Worm (Caenorhabditis elegans) whole organism, L1 larva: Measurements from ENCODE around the gene C31E10.5.

ENCODE experiments used
- C34B4.2 ChIP-seq: sonication (generic microtip); optimal IDR thresholded peaks from 2 replicates; lab custom pipeline; 2017; ENCODE audit warnings: mild to moderate bottlenecking, missing genetic modification characterization, missing compliant biosample characterization
- Y116A8C.19 ChIP-seq: sonication (generic microtip); optimal IDR thresholded peaks from 2 replicates; lab custom pipeline; 2016; ENCODE audit warnings: missing compliant biosample characterization, missing genetic modification characterization, borderline replicate concordance
- aly-2 ChIP-seq: fragments of 150-350 bp; optimal IDR thresholded peaks from 2 replicates; lab custom pipeline; 2014; ENCODE audit warnings: missing biosample characterization, missing genetic modification characterization
- blmp-1 ChIP-seq: fragments of 150-350 bp; optimal IDR thresholded peaks from 2 replicates; lab custom pipeline; 2014; ENCODE audit warnings: missing biosample characterization, missing genetic modification characterization
- ceh-63 ChIP-seq: fragments of 200-800 bp; sonication (Bioruptor generic); optimal IDR thresholded peaks from 2 replicates; lab custom pipeline; 2018; ENCODE audit warnings: mild to moderate bottlenecking, missing genetic modification characterization, missing compliant biosample characterization
- ceh-82 ChIP-seq, 3 experiments: fragments of 150-350 bp in 1 of 3; sonication (generic microtip) in 2 of 3; optimal IDR thresholded peaks; 2 replicates each; lab custom pipeline; 2014 to 2017; ENCODE audit warnings: missing biosample characterization in 3 of 3, missing genetic modification characterization in 3 of 3
- ceh-90 ChIP-seq: sonication (generic microtip); optimal IDR thresholded peaks from 2 replicates; lab custom pipeline; 2016; ENCODE audit warnings: missing genetic modification characterization, missing compliant biosample characterization
- dsc-1 ChIP-seq: sonication (generic microtip); optimal IDR thresholded peaks from 2 replicates; lab custom pipeline; 2016; ENCODE audit warnings: mild to moderate bottlenecking, missing genetic modification characterization, missing compliant biosample characterization
- efl-1 ChIP-seq, 4 experiments: fragments of 150-350 bp; optimal IDR thresholded peaks in 3 of 4; peaks in 1 of 4; 1 replicate in 1 of 4; 2 replicates in 3 of 4; lab custom pipeline; 2014; ENCODE audit warnings: missing biosample characterization in 2 of 4, missing genetic modification characterization in 2 of 4, missing genetic modification reagents in 2 of 4
- egl-13 ChIP-seq: sonication (generic microtip); optimal IDR thresholded peaks from 2 replicates; lab custom pipeline; 2016; ENCODE audit warnings: missing genotype, missing genetic modification reagents, missing genetic modification characterization, missing compliant biosample characterization
- elt-2 ChIP-seq: sonication (generic microtip); optimal IDR thresholded peaks from 2 replicates; lab custom pipeline; 2016; ENCODE audit warnings: missing genetic modification characterization, mild to moderate bottlenecking, inconsistent platforms, missing compliant biosample characterization, missing genetic modification reagents
- fkh-10 ChIP-seq: sonication (generic microtip); optimal IDR thresholded peaks from 2 replicates; lab custom pipeline; 2017; ENCODE audit warnings: missing biosample characterization, missing genetic modification reagents, missing genetic modification characterization
- fkh-4 ChIP-seq: sonication (generic microtip); optimal IDR thresholded peaks from 2 replicates; lab custom pipeline; 2016; ENCODE audit warnings: missing compliant biosample characterization, missing genetic modification characterization, borderline replicate concordance
- grh-1 ChIP-seq: fragments of 200-800 bp; sonication (Bioruptor generic); IDR thresholded peaks from 2 replicates; pipeline ENCODE4 v1.3.6; 2022; ENCODE audit warnings: missing genetic modification reagents, missing genetic modification characterization, missing compliant biosample characterization
- hlh-17 ChIP-seq: fragments of 200-800 bp; sonication (Bioruptor generic); optimal IDR thresholded peaks from 2 replicates; lab custom pipeline; 2018; ENCODE audit warnings: missing genetic modification characterization, mild to moderate bottlenecking, missing compliant biosample characterization, moderate library complexity, borderline replicate concordance
- hpl-2 ChIP-seq: fragments of 150-350 bp; optimal IDR thresholded peaks from 2 replicates; lab custom pipeline; 2014; ENCODE audit warnings: missing biosample characterization, missing genetic modification reagents, missing genetic modification characterization
- irx-1 ChIP-seq: sonication (generic microtip); optimal IDR thresholded peaks from 2 replicates; lab custom pipeline; 2016; ENCODE audit warnings: missing genetic modification characterization, missing compliant biosample characterization
- isw-1 ChIP-seq: fragments of 200-800 bp; sonication (Bioruptor generic); IDR thresholded peaks from 2 replicates; pipeline ENCODE4 v1.3.6; 2022; ENCODE audit warnings: missing genetic modification characterization, missing compliant biosample characterization
- lin-14 ChIP-seq: fragments of 200-800 bp; sonication (Bioruptor generic); optimal IDR thresholded peaks from 2 replicates; lab custom pipeline; 2018; ENCODE audit warnings: mild to moderate bottlenecking, missing genetic modification characterization, moderate library complexity, missing compliant biosample characterization
- lin-15B ChIP-seq: fragments of 150-350 bp; sonication (generic microtip); optimal IDR thresholded peaks from 3 replicates; lab custom pipeline; 2014; ENCODE audit warnings: missing biosample characterization, missing genetic modification characterization
- lin-35 ChIP-seq, 2 experiments: fragments of 150-350 bp; optimal IDR thresholded peaks; 2 replicates each; lab custom pipeline; 2014; ENCODE audit warnings: missing biosample characterization in 2 of 2, missing genetic modification characterization in 2 of 2, missing genetic modification reagents in 2 of 2
- lin-39 ChIP-seq: fragments of 150-350 bp; optimal IDR thresholded peaks from 2 replicates; lab custom pipeline; 2014; ENCODE audit warnings: missing biosample characterization, missing genetic modification reagents, missing genetic modification characterization
- lsy-2 ChIP-seq, 2 experiments: fragments of 150-350 bp; optimal IDR thresholded peaks; 2 replicates each; lab custom pipeline; 2014; ENCODE audit warnings: missing biosample characterization in 2 of 2, missing genetic modification characterization in 2 of 2
- mab-9 ChIP-seq: fragments of 200-800 bp; sonication (Bioruptor generic); IDR thresholded peaks from 2 replicates; pipeline ENCODE4 v1.3.6; 2022; ENCODE audit warnings: missing genetic modification reagents, missing genetic modification characterization, missing compliant biosample characterization
- mdl-1 ChIP-seq, 2 experiments: fragments of 150-350 bp; optimal IDR thresholded peaks; 2 replicates each; lab custom pipeline; 2014 to 2017; ENCODE audit warnings: missing biosample characterization in 2 of 2, missing genetic modification characterization in 2 of 2, inconsistent platforms in 1 of 2
- mef-2 ChIP-seq: fragments of 150-350 bp; optimal IDR thresholded peaks from 2 replicates; lab custom pipeline; 2014; ENCODE audit warnings: missing biosample characterization, missing genetic modification characterization
- mep-1 ChIP-seq: fragments of 150-350 bp; optimal IDR thresholded peaks from 2 replicates; lab custom pipeline; 2014; ENCODE audit warnings: missing biosample characterization, missing genetic modification characterization
- nhr-19 ChIP-seq: fragments of 200-800 bp; sonication (Bioruptor generic); conservative IDR thresholded peaks from 2 replicates; pipeline ENCODE4 v1.3.6; 2022; ENCODE audit warnings: missing genetic modification characterization, missing compliant biosample characterization
- nhr-20 ChIP-seq: sonication (generic microtip); optimal IDR thresholded peaks from 2 replicates; lab custom pipeline; 2016; ENCODE audit warnings: mild to moderate bottlenecking, missing genetic modification characterization, missing compliant biosample characterization
- nhr-47 ChIP-seq: sonication (generic microtip); optimal IDR thresholded peaks from 2 replicates; lab custom pipeline; 2016; ENCODE audit warnings: mild to moderate bottlenecking, missing genetic modification characterization, moderate library complexity, missing compliant biosample characterization
- nhr-84 ChIP-seq: sonication (generic microtip); optimal IDR thresholded peaks from 2 replicates; lab custom pipeline; 2017; ENCODE audit warnings: missing biosample characterization, missing genetic modification characterization
- rnt-1 ChIP-seq: sonication (generic microtip); optimal IDR thresholded peaks from 2 replicates; lab custom pipeline; 2016; ENCODE audit warnings: mild to moderate bottlenecking, missing genetic modification characterization, moderate library complexity, missing compliant biosample characterization
- snpc-4 ChIP-seq: fragments of 150-350 bp; optimal IDR thresholded peaks from 2 replicates; lab custom pipeline; 2014; ENCODE audit warnings: missing biosample characterization, missing genetic modification characterization
- snu-23 ChIP-seq: sonication (generic microtip); optimal IDR thresholded peaks from 2 replicates; lab custom pipeline; 2016; ENCODE audit warnings: missing genetic modification characterization, missing compliant biosample characterization
- sup-37 ChIP-seq: fragments of 200-800 bp; sonication (Bioruptor generic); optimal IDR thresholded peaks from 2 replicates; lab custom pipeline; 2018; ENCODE audit warnings: mild to moderate bottlenecking, missing genetic modification characterization, missing compliant biosample characterization
- swsn-7 ChIP-seq: sonication (generic microtip); optimal IDR thresholded peaks from 2 replicates; lab custom pipeline; 2016; ENCODE audit warnings: missing genetic modification characterization, missing compliant biosample characterization
- tbx-2 ChIP-seq: sonication (generic microtip); optimal IDR thresholded peaks from 2 replicates; lab custom pipeline; 2016; ENCODE audit warnings: missing genetic modification characterization, missing compliant biosample characterization
- tlp-1 ChIP-seq: fragments of 150-350 bp; optimal IDR thresholded peaks from 2 replicates; lab custom pipeline; 2014; ENCODE audit warnings: missing biosample characterization, missing genetic modification characterization
- unc-130 ChIP-seq: fragments of 150-350 bp; optimal IDR thresholded peaks from 2 replicates; lab custom pipeline; 2017; ENCODE audit warnings: missing biosample characterization, missing genetic modification characterization, inconsistent platforms
- unc-62 ChIP-seq: fragments of 150-350 bp; optimal IDR thresholded peaks from 2 replicates; lab custom pipeline; 2014; ENCODE audit warnings: missing biosample characterization, missing genetic modification reagents, missing genetic modification characterization
- unc-86 ChIP-seq: sonication (generic microtip); optimal IDR thresholded peaks from 2 replicates; lab custom pipeline; 2016; ENCODE audit warnings: missing genetic modification characterization, missing compliant biosample characterization
- xbp-1 ChIP-seq: sonication (generic microtip); optimal IDR thresholded peaks from 2 replicates; lab custom pipeline; 2016; ENCODE audit warnings: missing genetic modification characterization, missing compliant biosample characterization
- zag-1 ChIP-seq: fragments of 150-350 bp; optimal IDR thresholded peaks from 2 replicates; lab custom pipeline; 2014; ENCODE audit warnings: missing biosample characterization, missing genetic modification characterization
- zip-4 ChIP-seq: fragments of 200-800 bp; sonication (Bioruptor generic); optimal IDR thresholded peaks from 2 replicates; lab custom pipeline; 2018; ENCODE audit warnings: mild to moderate bottlenecking, missing genetic modification characterization, moderate library complexity, missing compliant biosample characterization
- ztf-4 ChIP-seq: fragments of 150-350 bp; optimal IDR thresholded peaks from 2 replicates; lab custom pipeline; 2014; ENCODE audit warnings: missing biosample characterization, missing genetic modification characterization

The C31E10.5 gene

ce11 chrX:14024400-14024953 is 28.8 kb upstream of the C31E10.5 start:
- TF ChIP-seq nhr-20 (tag; lab: Kevin White, UChicago), result peak; percentile 15
- TF ChIP-seq egl-13 (tag; lab: Kevin White, UChicago), result no peak
- TF ChIP-seq lin-14 (GFP tag; lab: Kevin White, UChicago), result peak; percentile 40
- TF ChIP-seq hlh-17 (GFP tag; lab: Kevin White, UChicago), result no peak
- TF ChIP-seq elt-2 (tag; lab: Kevin White, UChicago), result peak; percentile 50
- TF ChIP-seq lin-35 (GFP tag; optimal IDR thresholded peaks at IDR 0.05; lab: Kevin White, UChicago), result peak in 1 of 2 experiments; percentile 26
- TF ChIP-seq unc-62 (GFP tag; lab: Kevin White, UChicago), result no peak

- no peak for TF ChIP-seq snpc-4 (tag; lab: Kevin White, UChicago)
- TF ChIP-seq zip-4 (GFP tag; lab: Kevin White, UChicago), result no peak
- TF ChIP-seq mab-9 (GFP tag; lab: Robert Waterston, UW), result no peak
- TF ChIP-seq lin-15B (tag; lab: Kevin White, UChicago), result no peak
- TF ChIP-seq nhr-19, result no peak
- TF ChIP-seq rnt-1 (tag; lab: Kevin White, UChicago), result no peak
- no peak for TF ChIP-seq zag-1 (tag; lab: Kevin White, UChicago)
- TF ChIP-seq ztf-4 (tag; lab: Kevin White, UChicago), result no peak
- TF ChIP-seq ceh-63 (GFP tag; lab: Kevin White, UChicago), result no peak
- TF ChIP-seq hpl-2, result no peak
- TF ChIP-seq aly-2 (tag; lab: Kevin White, UChicago), result no peak
- no peak for TF ChIP-seq hlh-17 (GFP tag; lab: Kevin White, UChicago)
- no peak for TF ChIP-seq tlp-1 (tag; lab: Kevin White, UChicago)
- TF ChIP-seq, all 84 proteins: peak for 0
These were observed 24.7 kb upstream of the C31E10.5 start, which contains the start of gene C04C11.1 for ce11 chrX:14020290-14020689. Gene C04C11.1 (plus strand): TSS chrX:14020590.

ce11 chrX:14016698-14017097 is 21.1 kb upstream of the C31E10.5 start:
- peak; percentile 12 for TF ChIP-seq mef-2 (tag; lab: Kevin White, UChicago)
- TF ChIP-seq lin-35 (GFP tag; optimal IDR thresholded peaks at IDR 0.05; lab: Kevin White, UChicago), result peak in 1 of 2 experiments; percentile 59
- TF ChIP-seq fkh-4 (tag; lab: Kevin White, UChicago), result no peak
- TF ChIP-seq unc-86 (tag; lab: Kevin White, UChicago), result peak; percentile 65
- peak; percentile 57 for TF ChIP-seq egl-13 (tag; lab: Kevin White, UChicago)
- no peak for TF ChIP-seq blmp-1 (tag; lab: Kevin White, UChicago)
- peak; percentile 25 to 45 for TF ChIP-seq efl-1 (optimal IDR thresholded peaks at IDR 0.05; lab: Kevin White, UChicago)
- TF ChIP-seq efl-1 (GFP tag; optimal IDR thresholded peaks at IDR 0.05 in 1 of 2; lab: Kevin White, UChicago), result no peak
- TF ChIP-seq mep-1 (tag; lab: Kevin White, UChicago), result no peak
- TF ChIP-seq sup-37 (GFP tag; lab: Kevin White, UChicago), result peak; percentile 7
- peak; percentile 38 to 69 for TF ChIP-seq lsy-2 (tag; optimal IDR thresholded peaks at IDR 0.05; lab: Kevin White, UChicago)
- peak; percentile 45 for TF ChIP-seq unc-130
- peak; percentile 9 to 15 for TF ChIP-seq mdl-1 (tag; optimal IDR thresholded peaks at IDR 0.05; lab: Kevin White, UChicago)
- peak; percentile 66 for TF ChIP-seq lin-39 (tag; lab: Kevin White, UChicago)
- TF ChIP-seq grh-1 (GFP tag; lab: Robert Waterston, UW), result no peak
- TF ChIP-seq swsn-7, result peak; percentile 69
- TF ChIP-seq lin-14 (GFP tag; lab: Kevin White, UChicago), result peak; percentile 96
- peak; percentile 48 for TF ChIP-seq zag-1 (tag; lab: Kevin White, UChicago)
- no peak for TF ChIP-seq zip-4 (GFP tag; lab: Kevin White, UChicago)
- peak; percentile 79 for TF ChIP-seq fkh-10 (GFP tag; lab: Kevin White, UChicago)
- TF ChIP-seq nhr-84 (tag; lab: Kevin White, UChicago), result no peak
- peak; percentile 54 for TF ChIP-seq xbp-1
- TF ChIP-seq tbx-2 (tag; lab: Kevin White, UChicago), result peak; percentile 71
- TF ChIP-seq snu-23 (GFP tag; lab: Kevin White, UChicago), result peak; percentile 71
- peak; percentile 58 for TF ChIP-seq dsc-1 (tag; lab: Kevin White, UChicago)
- no peak for TF ChIP-seq Y116A8C.19
- peak; percentile 61 for TF ChIP-seq nhr-47 (tag; lab: Kevin White, UChicago)
- TF ChIP-seq C34B4.2 (tag; lab: Kevin White, UChicago), result no peak
- TF ChIP-seq ztf-4 (tag; lab: Kevin White, UChicago), result peak; percentile 13
- TF ChIP-seq irx-1 (tag; lab: Kevin White, UChicago), result peak; percentile 10
- TF ChIP-seq aly-2 (tag; lab: Kevin White, UChicago), result no peak
- peak; percentile 55 for TF ChIP-seq nhr-19
- peak; percentile 38 for TF ChIP-seq nhr-20 (tag; lab: Kevin White, UChicago)
- peak; percentile 46 for TF ChIP-seq isw-1 (GFP tag; lab: Robert Waterston, UW)
- peak in 1 of 3 experiments; percentile 75 for TF ChIP-seq ceh-82 (tag; optimal IDR thresholded peaks at IDR 0.05; lab: Kevin White, UChicago)
- no peak for TF ChIP-seq ceh-90 (tag; lab: Kevin White, UChicago)
